Fruit fly (Drosophila melanogaster): ENCODE data around the gene Traf6.

DNA sequence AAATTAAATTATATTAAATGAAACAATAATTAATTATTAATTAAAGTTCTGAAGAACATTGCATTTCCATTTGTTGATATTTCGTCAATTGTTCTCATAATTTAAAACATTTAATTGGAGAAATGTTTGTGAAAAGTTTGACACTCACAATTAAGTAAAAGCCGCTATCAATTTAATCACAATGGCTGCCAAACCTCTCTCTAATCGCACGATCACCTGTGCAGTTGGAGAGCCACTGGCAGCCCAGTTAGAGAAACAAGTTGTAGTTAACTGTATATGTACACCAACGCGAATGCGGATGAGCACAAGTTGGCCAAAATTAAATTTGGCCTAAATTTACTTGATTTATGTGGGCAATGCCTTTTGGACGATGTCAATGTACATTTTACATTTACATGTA lies 35.0 kb upstream of the Traf6 start:
- TF ChIP-seq CG34376 (GFP tag; optimal IDR thresholded peaks at IDR 0.05) (no peak), CG2120 (GFP tag; optimal IDR thresholded peaks at IDR 0.05) (no peak), NFAT (GFP tag; IDR thresholded peaks at IDR 0.05) (no peak), Eip74EF (GFP tag; optimal IDR thresholded peaks at IDR 0.05) (no peak), NfI (GFP tag; optimal IDR thresholded peaks at IDR 0.05) (no peak), Dad (GFP tag; optimal IDR thresholded peaks at IDR 0.05) (no peak), HLH54F (GFP tag; optimal IDR thresholded peaks at IDR 0.05) (no peak), CG2129 (GFP tag; IDR thresholded peaks at IDR 0.05; ENCODE audit: partially characterized antibody) (no peak), Mad (GFP tag; optimal IDR thresholded peaks at IDR 0.05) (no peak)

All from whole organism, embryonic.